Fruit fly (Drosophila melanogaster) whole organism, embryonic: ENCODE data around the gene chb.
A peak's percentile ranks its signal among the peaks of the same experiment; 100 is the strongest.

ENCODE experiments used
- CG10321 ChIP-seq: fragments of 200-800 bp; sonication (Bioruptor generic); IDR thresholded peaks from 2 replicates; pipeline ENCODE4 v1.3.6; 2022; ENCODE audit warnings: missing biosample characterization, missing genetic modification characterization
- CG11696 ChIP-seq: fragments of 200-800 bp; sonication (Bioruptor generic); IDR thresholded peaks from 2 replicates; pipeline ENCODE4 v1.3.6; 2022; ENCODE audit warnings: missing biosample characterization, missing genetic modification characterization
- CG12071 ChIP-seq: fragments of 200-800 bp; sonication (Bioruptor generic); optimal IDR thresholded peaks from 3 replicates; lab custom pipeline; 2018; ENCODE audit warnings: missing biosample characterization, mild to moderate bottlenecking, missing genetic modification characterization
- CG13123 ChIP-seq: fragments of 200-800 bp; sonication (Bioruptor generic); optimal IDR thresholded peaks from 2 replicates; lab custom pipeline; 2016; ENCODE audit warnings: missing biosample characterization, missing genetic modification characterization
- CG7357 ChIP-seq: fragments of 200-800 bp; sonication (Bioruptor generic); IDR thresholded peaks from 3 replicates; pipeline ENCODE4 v1.3.6; 2022; ENCODE audit warnings: missing biosample characterization, missing genetic modification characterization
- CG8478 ChIP-seq: fragments of >200 bp; optimal IDR thresholded peaks from 2 replicates; lab custom pipeline; 2018
- Dll ChIP-seq: fragments of 200-800 bp; sonication (Bioruptor generic); IDR thresholded peaks from 4 replicates; pipeline ENCODE4 v1.3.6; 2022; ENCODE audit warnings: missing biosample characterization, missing genetic modification characterization; ENCODE audit not compliant: partially characterized antibody
- Fer2 ChIP-seq: fragments of 200-800 bp; sonication (Bioruptor generic); optimal IDR thresholded peaks from 2 replicates; lab custom pipeline; 2018; ENCODE audit warnings: missing biosample characterization, mild to moderate bottlenecking, missing genetic modification characterization, moderate library complexity
- Lpt ChIP-seq: fragments of >200 bp; optimal IDR thresholded peaks from 2 replicates; lab custom pipeline; 2018; ENCODE audit warnings: missing biosample characterization, missing genetic modification characterization
- Ptx1 ChIP-seq: fragments of 200-800 bp; sonication (Bioruptor generic); IDR thresholded peaks from 2 replicates; pipeline ENCODE4 v1.3.6; 2022; ENCODE audit warnings: missing biosample characterization, missing genetic modification characterization
- pros ChIP-seq: fragments of 200-800 bp; sonication (Bioruptor generic); optimal IDR thresholded peaks from 3 replicates; lab custom pipeline; 2019; ENCODE audit warnings: missing biosample characterization, mild to moderate bottlenecking, missing genetic modification characterization, moderate library complexity
- pum ChIP-seq: fragments of 200-800 bp; sonication (Bioruptor generic); optimal IDR thresholded peaks from 2 replicates; lab custom pipeline; 2016; ENCODE audit warnings: missing biosample characterization, missing genetic modification characterization
- scrt ChIP-seq: fragments of 200-800 bp; sonication (Bioruptor generic); optimal IDR thresholded peaks from 2 replicates; lab custom pipeline; 2018; ENCODE audit warnings: missing biosample characterization, mild to moderate bottlenecking, missing genetic modification characterization, moderate library complexity
- yki ChIP-seq: fragments of >200 bp; optimal IDR thresholded peaks from 3 replicates; lab custom pipeline; 2018

DNA sequence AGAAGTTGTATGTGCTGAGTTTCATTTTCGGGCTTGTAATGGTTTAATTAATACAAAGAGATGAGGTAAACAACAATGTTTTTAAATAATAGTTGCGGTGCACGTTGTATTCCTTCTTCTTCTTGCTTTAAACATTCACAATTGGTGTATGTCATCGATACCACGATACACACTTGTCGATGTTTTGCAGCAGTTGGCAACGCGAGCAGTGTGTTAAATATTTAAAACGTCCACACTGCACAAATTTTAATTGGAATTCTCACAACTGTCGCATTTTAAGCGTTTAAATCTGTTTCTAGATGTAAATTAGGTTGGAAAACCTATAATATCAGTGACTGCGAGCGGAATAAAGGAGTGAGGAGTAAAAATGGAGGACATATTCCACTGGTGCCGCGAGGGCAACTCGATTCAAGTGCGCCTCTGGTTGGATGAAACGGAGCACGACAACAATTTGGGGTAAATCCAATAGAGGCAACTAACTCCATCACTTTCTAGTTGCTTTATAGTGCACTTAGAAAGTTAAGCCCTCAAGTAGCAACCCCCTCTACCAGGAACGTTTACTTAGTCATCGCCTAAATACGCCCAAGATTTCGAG, 44.1 kb downstream of the chb start, which contains the start of the genes Trmt112 and Ilk:
- TF ChIP-seq CG12071 (GFP tag; lab: Kevin White, UChicago), result no peak
- TF ChIP-seq Ptx1 (GFP tag; lab: Robert Waterston, UW), result no peak
- peak; percentile 72; the same call in 3 of the 4 replicates for TF ChIP-seq Dll (GFP tag; lab: Robert Waterston, UW)
- TF ChIP-seq Lpt, result no peak
- no peak for TF ChIP-seq CG10321 (GFP tag; lab: Robert Waterston, UW)
- TF ChIP-seq CG11696 (GFP tag; lab: Robert Waterston, UW), result no peak
- peak; percentile 65 for TF ChIP-seq CG7357 (GFP tag; lab: Robert Waterston, UW)
- no peak for TF ChIP-seq CG8478
- TF ChIP-seq Fer2 (tag; lab: Kevin White, UChicago), result no peak
- no peak for TF ChIP-seq pros
- TF ChIP-seq CG13123 (GFP tag; lab: Kevin White, UChicago), result no peak
- no peak for TF ChIP-seq yki (lab: Kevin White, UChicago)
- TF ChIP-seq scrt (GFP tag; lab: Kevin White, UChicago), result no peak
- TF ChIP-seq pum (GFP tag; lab: Kevin White, UChicago), result no peak
